Fruit fly (Drosophila melanogaster) whole organism, wandering third instar larva: ENCODE results near the gene DIP-gamma.

Source experiments
- Abd-B ChIP-seq: fragments of >200 bp; optimal IDR thresholded peaks from 2 replicates; lab custom pipeline; 2017; ENCODE audit warnings: missing biosample characterization, missing genetic modification characterization
- Dif ChIP-seq: fragments of 200-275, 200-300 bp; sonication (Bioruptor generic); optimal IDR thresholded peaks from 2 replicates; lab custom pipeline; 2018; ENCODE audit warnings: missing biosample characterization, missing genetic modification characterization; ENCODE audit not compliant: partially characterized antibody
- Hr78 ChIP-seq: fragments of >200 bp; optimal IDR thresholded peaks from 2 replicates; lab custom pipeline; 2017; ENCODE audit warnings: missing biosample characterization, missing genetic modification characterization
- Myc ChIP-seq: fragments of >200 bp; optimal IDR thresholded peaks from 2 replicates; lab custom pipeline; 2017
- Rel ChIP-seq, 2 experiments: fragments of 200-800 bp; sonication (Bioruptor generic) in 1 of 2; optimal IDR thresholded peaks; 2 replicates in 1 of 2; 3 replicates in 1 of 2; lab custom pipeline; 2016 to 2019; ENCODE audit warnings: mild to moderate bottlenecking in 2 of 2, missing biosample characterization in 2 of 2, missing genetic modification characterization in 2 of 2, moderate library complexity in 1 of 2
- br ChIP-seq: fragments of 200-800 bp; sonication (Bioruptor generic); optimal IDR thresholded peaks from 2 replicates; lab custom pipeline; 2016; ENCODE audit warnings: missing biosample characterization, missing genetic modification characterization
- fru ChIP-seq: fragments of 200-800 bp; sonication (Bioruptor generic); optimal IDR thresholded peaks from 3 replicates; lab custom pipeline; 2016; ENCODE audit warnings: missing biosample characterization, mild to moderate bottlenecking, missing genetic modification characterization
- lola ChIP-seq: fragments of >200 bp; optimal IDR thresholded peaks from 2 replicates; lab custom pipeline; 2017; ENCODE audit warnings: missing biosample characterization, missing genetic modification characterization
- pan ChIP-seq: fragments of >200 bp; optimal IDR thresholded peaks from 2 replicates; lab custom pipeline; 2017
- psq ChIP-seq: fragments of 200-800 bp; sonication (Bioruptor generic); optimal IDR thresholded peaks from 3 replicates; lab custom pipeline; 2017; ENCODE audit warnings: missing biosample characterization, mild to moderate bottlenecking, missing genetic modification characterization, moderate library complexity
- usp ChIP-seq: fragments of >200 bp; optimal IDR thresholded peaks from 2 replicates; lab custom pipeline; 2017; ENCODE audit warnings: missing biosample characterization, missing genetic modification characterization

- TF ChIP-seq lola (no peak), br (GFP tag; lab: Kevin White, UChicago) (no peak), Dif (no peak), fru (no peak), psq (GFP tag; lab: Kevin White, UChicago) (no peak), usp (GFP tag; lab: Kevin White, UChicago) (no peak), Hr78 (GFP tag; lab: Kevin White, UChicago) (no peak), Myc (no peak), Rel (GFP tag; optimal IDR thresholded peaks at IDR 0.05; lab: Kevin White, UChicago) (no peak), Rel (tag; optimal IDR thresholded peaks at IDR 0.05; lab: Kevin White, UChicago) (no peak), pan (lab: Kevin White, UChicago) (no peak), Abd-B (GFP tag; lab: Kevin White, UChicago) (no peak)
Observed at dm6 chr3R:28911758-28912157, 58.4 kb downstream of the DIP-gamma start.
